Fruit fly (Drosophila melanogaster): ENCODE results near the gene Dronc.

The Dronc gene

dm6 chr3L:9927169-9927568 is 41.1 kb upstream of the Dronc start (continued):
- TF ChIP-seq CG6272 (GFP tag; IDR thresholded peaks at IDR 0.05): no peak
- no peak for TF ChIP-seq CG6854 (GFP tag; optimal IDR thresholded peaks at IDR 0.05)
- peak; percentile 22 for TF ChIP-seq CG13894 (tag; optimal IDR thresholded peaks at IDR 0.05)
- peak; percentile 100 for TF ChIP-seq scrt (GFP tag; optimal IDR thresholded peaks at IDR 0.05)
- TF ChIP-seq mam (GFP tag; optimal IDR thresholded peaks at IDR 0.05): no peak
- 0 out of 4 replicates have a peak, but pooled peaks have one; percentile 24 for TF ChIP-seq chinmo (GFP tag; IDR thresholded peaks at IDR 0.05; ENCODE audit: partially characterized antibody)
- TF ChIP-seq wor (GFP tag; IDR thresholded peaks at IDR 0.05): no peak
- peak; percentile 69 for TF ChIP-seq abd-A (tag; optimal IDR thresholded peaks at IDR 0.05)
- no peak for TF ChIP-seq Dref (GFP tag; IDR thresholded peaks at IDR 0.05)
- TF ChIP-seq Deaf1 (tag; optimal IDR thresholded peaks at IDR 0.05): peak; percentile 69
- TF ChIP-seq crol (GFP tag; IDR thresholded peaks at IDR 0.05): peak; percentile 74
- peak in 1 of 2 experiments; percentile 33 for TF ChIP-seq crp (GFP tag; optimal IDR thresholded peaks at IDR 0.05)
- TF ChIP-seq Mes4 (GFP tag; optimal IDR thresholded peaks at IDR 0.05): no peak
- TF ChIP-seq Adf1 (GFP tag; IDR thresholded peaks at IDR 0.05): peak; percentile 10; the same call in 1 of the 2 replicates
- TF ChIP-seq stwl (tag; optimal IDR thresholded peaks at IDR 0.05): no peak
- TF ChIP-seq Ssrp (tag; optimal IDR thresholded peaks at IDR 0.05): no peak

- TF ChIP-seq CG1233 (GFP tag; optimal IDR thresholded peaks at IDR 0.05): no peak
- TF ChIP-seq trh (GFP tag; optimal IDR thresholded peaks at IDR 0.05): no peak
- no peak for TF ChIP-seq CG4854 (GFP tag; optimal IDR thresholded peaks at IDR 0.05)
- peak; percentile 44 for TF ChIP-seq sens (GFP tag)
- no peak for TF ChIP-seq salm (tag; optimal IDR thresholded peaks at IDR 0.05)
- peak; percentile 50 for TF ChIP-seq Elba2 (GFP tag; optimal IDR thresholded peaks at IDR 0.05)
- no peak for TF ChIP-seq phol (tag; optimal IDR thresholded peaks at IDR 0.05)
Observed at dm6 chr3L:9969158-9969557, 879 bp downstream of the Dronc start.

DNA sequence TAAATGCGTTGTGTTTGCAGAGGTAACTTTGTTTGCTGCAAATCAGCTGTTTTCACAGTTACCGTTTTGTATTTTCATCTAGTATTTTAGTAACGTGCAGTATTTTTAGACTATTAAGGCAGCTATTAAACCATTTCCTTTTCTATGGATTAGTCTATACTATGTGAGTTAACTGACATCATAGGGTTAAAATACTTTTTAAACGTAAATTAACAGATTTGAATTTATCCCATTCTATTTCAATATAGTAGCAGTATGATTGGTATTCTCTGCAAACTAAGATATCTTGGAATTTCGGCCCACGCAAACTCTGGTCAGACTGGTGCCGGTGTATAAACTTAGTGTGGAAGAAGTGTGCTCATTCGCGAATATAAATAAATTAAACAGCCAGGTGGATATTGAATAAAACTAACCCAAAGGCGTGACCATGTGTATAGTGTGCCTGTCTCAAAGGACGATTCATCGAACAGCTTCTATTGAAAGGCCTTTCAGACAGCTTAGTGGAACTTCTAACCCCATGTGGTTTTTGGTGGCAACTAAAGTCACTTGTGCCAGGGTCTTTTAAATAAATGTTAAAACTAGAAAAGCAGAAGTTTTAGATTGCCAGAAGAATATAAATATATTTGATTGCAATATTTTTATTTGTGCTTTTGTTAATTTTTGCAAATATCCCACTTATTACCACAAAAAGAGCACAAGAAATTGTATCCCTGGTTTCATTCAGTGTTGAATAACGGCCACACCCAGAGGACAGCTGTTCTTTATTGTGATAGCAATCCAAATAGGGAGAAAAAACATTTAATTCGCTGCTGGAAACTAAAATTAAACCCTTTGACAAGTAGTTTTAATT is 4.0 kb downstream of the Dronc start, which contains the start of the genes CG6674, CG42455 and vnc:
CG6674 (minus strand) TSS at position 48 of the 850 bp plus-strand sequence.
CG42455 (plus strand) TSS at position 306 of the 850 bp plus-strand sequence.
vnc (plus strand) TSS at position 306 of the 850 bp plus-strand sequence.
- TF ChIP-seq fd96Cb (tag; optimal IDR thresholded peaks at IDR 0.05): no peak
- TF ChIP-seq Atf6 (GFP tag; IDR thresholded peaks at IDR 0.05): no peak
- no peak for TF ChIP-seq Nf-YC (tag; optimal IDR thresholded peaks at IDR 0.05)
- TF ChIP-seq fd64A (GFP tag; optimal IDR thresholded peaks at IDR 0.05): no peak
- TF ChIP-seq CG5245 (GFP tag; optimal IDR thresholded peaks at IDR 0.05): peak; percentile 12
- no peak for TF ChIP-seq ap (GFP tag; IDR thresholded peaks at IDR 0.05)
- no peak for TF ChIP-seq fd102C (GFP tag; optimal IDR thresholded peaks at IDR 0.05)
- no peak for TF ChIP-seq Ravus (GFP tag; IDR thresholded peaks at IDR 0.05)
- TF ChIP-seq CG8944 (GFP tag; optimal IDR thresholded peaks at IDR 0.05): no peak
- TF ChIP-seq CG13775 (GFP tag; optimal IDR thresholded peaks at IDR 0.05): peak; percentile 27
- TF ChIP-seq CG18764 (GFP tag; optimal IDR thresholded peaks at IDR 0.05): peak; percentile 23
- TF ChIP-seq CG8924 (tag; optimal IDR thresholded peaks at IDR 0.05): peak; percentile 6
- TF ChIP-seq Lim3 (GFP tag; IDR thresholded peaks at IDR 0.05): no peak
- peak; percentile 32 for TF ChIP-seq CG3407 (GFP tag; optimal IDR thresholded peaks at IDR 0.05)
- peak; percentile 90 for TF ChIP-seq CG10267 (tag; optimal IDR thresholded peaks at IDR 0.05)
- TF ChIP-seq Oli (tag; optimal IDR thresholded peaks at IDR 0.05): no peak
- TF ChIP-seq CG16779 (GFP tag; IDR thresholded peaks at IDR 0.05): no peak
- peak; percentile 45 for TF ChIP-seq Sox100B (GFP tag; optimal IDR thresholded peaks at IDR 0.05)
- peak; percentile 21 for TF ChIP-seq nmo (GFP tag; optimal IDR thresholded peaks at IDR 0.05)
- TF ChIP-seq CG15011 (GFP tag; optimal IDR thresholded peaks at IDR 0.05): no peak
- no peak for TF ChIP-seq Bdp1 (GFP tag; optimal IDR thresholded peaks at IDR 0.05)
- TF ChIP-seq Aef1 (GFP tag; IDR thresholded peaks at IDR 0.05): no peak
- TF ChIP-seq Jarid2 (GFP tag; optimal IDR thresholded peaks at IDR 0.05): peak; percentile 20
- TF ChIP-seq wek (GFP tag; optimal IDR thresholded peaks at IDR 0.05): no peak
- peak; percentile 56; the same call in 2 of the 3 replicates for TF ChIP-seq CG17361 (GFP tag; IDR thresholded peaks at IDR 0.05)
